Worm (Caenorhabditis elegans) whole organism, L1 larva: ENCODE measurements around the gene sahd-1.

ENCODE experiments used
- C04F5.9 ChIP-seq: sonication (generic microtip); optimal IDR thresholded peaks from 2 replicates; lab custom pipeline; 2016; ENCODE audit warnings: missing genetic modification characterization, missing compliant biosample characterization
- C16A3.4 ChIP-seq: fragments of 150-350 bp; optimal IDR thresholded peaks from 2 replicates; lab custom pipeline; 2014; ENCODE audit warnings: missing biosample characterization, missing genetic modification characterization
- ama-1 ChIP-seq: fragments of 150-350 bp; optimal IDR thresholded peaks from 2 replicates; lab custom pipeline; 2014
- blmp-1 ChIP-seq: fragments of 150-350 bp; optimal IDR thresholded peaks from 2 replicates; lab custom pipeline; 2014; ENCODE audit warnings: missing biosample characterization, missing genetic modification characterization
- ceh-63 ChIP-seq: fragments of 200-800 bp; sonication (Bioruptor generic); optimal IDR thresholded peaks from 2 replicates; lab custom pipeline; 2018; ENCODE audit warnings: mild to moderate bottlenecking, missing genetic modification characterization, missing compliant biosample characterization
- ceh-82 ChIP-seq, 3 experiments: fragments of 150-350 bp in 1 of 3; sonication (generic microtip) in 2 of 3; optimal IDR thresholded peaks; 2 replicates each; lab custom pipeline; 2014 to 2017; ENCODE audit warnings: missing biosample characterization in 3 of 3, missing genetic modification characterization in 3 of 3
- ceh-90 ChIP-seq: sonication (generic microtip); optimal IDR thresholded peaks from 2 replicates; lab custom pipeline; 2016; ENCODE audit warnings: missing genetic modification characterization, missing compliant biosample characterization
- ces-1 ChIP-seq: fragments of 150-350 bp; optimal IDR thresholded peaks from 2 replicates; lab custom pipeline; 2014; ENCODE audit warnings: missing biosample characterization, missing genetic modification reagents, missing genetic modification characterization
- dpl-1 ChIP-seq, 3 experiments: fragments of 150-350 bp in 2 of 3; sonication (generic microtip) in 1 of 3; optimal IDR thresholded peaks; 2 replicates each; lab custom pipeline; 2014 to 2017; ENCODE audit warnings: missing biosample characterization in 3 of 3, missing genetic modification characterization in 3 of 3, missing genetic modification reagents in 3 of 3
- dsc-1 ChIP-seq: sonication (generic microtip); optimal IDR thresholded peaks from 2 replicates; lab custom pipeline; 2016; ENCODE audit warnings: mild to moderate bottlenecking, missing genetic modification characterization, missing compliant biosample characterization
- efl-1 ChIP-seq, 4 experiments: fragments of 150-350 bp; optimal IDR thresholded peaks in 3 of 4; peaks in 1 of 4; 1 replicate in 1 of 4; 2 replicates in 3 of 4; lab custom pipeline; 2014; ENCODE audit warnings: missing biosample characterization in 2 of 4, missing genetic modification characterization in 2 of 4, missing genetic modification reagents in 2 of 4
- efl-3 ChIP-seq: fragments of 200-800 bp; sonication (Bioruptor generic); optimal IDR thresholded peaks from 2 replicates; lab custom pipeline; 2018; ENCODE audit warnings: mild to moderate bottlenecking, missing genetic modification characterization, missing compliant biosample characterization
- egl-27 ChIP-seq, 2 experiments: fragments of 150-350 bp in 1 of 2; sonication (generic microtip); optimal IDR thresholded peaks; 3 replicates each; lab custom pipeline; 2017 to 2018; ENCODE audit warnings: missing biosample characterization in 2 of 2, missing genetic modification characterization in 2 of 2, missing genetic modification reagents in 2 of 2
- elt-3 ChIP-seq, 6 experiments: fragments of 150-350 bp in 1 of 6; sonication (generic microtip); optimal IDR thresholded peaks; 2 replicates each; lab custom pipeline; 2017 to 2018; ENCODE audit warnings: missing biosample characterization in 6 of 6, missing genetic modification characterization in 6 of 6, inconsistent platforms in 1 of 6
- fkh-10 ChIP-seq: sonication (generic microtip); optimal IDR thresholded peaks from 2 replicates; lab custom pipeline; 2017; ENCODE audit warnings: missing biosample characterization, missing genetic modification reagents, missing genetic modification characterization
- fkh-4 ChIP-seq: sonication (generic microtip); optimal IDR thresholded peaks from 2 replicates; lab custom pipeline; 2016; ENCODE audit warnings: missing compliant biosample characterization, missing genetic modification characterization, borderline replicate concordance
- fkh-8 ChIP-seq: sonication (generic microtip); optimal IDR thresholded peaks from 2 replicates; lab custom pipeline; 2016; ENCODE audit warnings: mild to moderate bottlenecking, missing genetic modification characterization, missing compliant biosample characterization
- fos-1 ChIP-seq: fragments of 150-350 bp; optimal IDR thresholded peaks from 2 replicates; lab custom pipeline; 2014; ENCODE audit warnings: missing biosample characterization, missing genetic modification characterization
- irx-1 ChIP-seq: sonication (generic microtip); optimal IDR thresholded peaks from 2 replicates; lab custom pipeline; 2016; ENCODE audit warnings: missing genetic modification characterization, missing compliant biosample characterization
- lin-14 ChIP-seq: fragments of 200-800 bp; sonication (Bioruptor generic); optimal IDR thresholded peaks from 2 replicates; lab custom pipeline; 2018; ENCODE audit warnings: mild to moderate bottlenecking, missing genetic modification characterization, moderate library complexity, missing compliant biosample characterization
- lin-15B ChIP-seq: fragments of 150-350 bp; sonication (generic microtip); optimal IDR thresholded peaks from 3 replicates; lab custom pipeline; 2014; ENCODE audit warnings: missing biosample characterization, missing genetic modification characterization
- lin-39 ChIP-seq: fragments of 150-350 bp; optimal IDR thresholded peaks from 2 replicates; lab custom pipeline; 2014; ENCODE audit warnings: missing biosample characterization, missing genetic modification reagents, missing genetic modification characterization
- lir-3 ChIP-seq: sonication (generic microtip); optimal IDR thresholded peaks from 2 replicates; lab custom pipeline; 2016; ENCODE audit warnings: mild to moderate bottlenecking, missing genetic modification characterization, moderate library complexity, missing compliant biosample characterization; ENCODE audit not compliant: poor library complexity
- mab-9 ChIP-seq: fragments of 200-800 bp; sonication (Bioruptor generic); IDR thresholded peaks from 2 replicates; pipeline ENCODE4 v1.3.6; 2022; ENCODE audit warnings: missing genetic modification reagents, missing genetic modification characterization, missing compliant biosample characterization
- mep-1 ChIP-seq: fragments of 150-350 bp; optimal IDR thresholded peaks from 2 replicates; lab custom pipeline; 2014; ENCODE audit warnings: missing biosample characterization, missing genetic modification characterization
- nhr-20 ChIP-seq: sonication (generic microtip); optimal IDR thresholded peaks from 2 replicates; lab custom pipeline; 2016; ENCODE audit warnings: mild to moderate bottlenecking, missing genetic modification characterization, missing compliant biosample characterization
- nhr-237 ChIP-seq: fragments of 150-350 bp; optimal IDR thresholded peaks from 2 replicates; lab custom pipeline; 2014; ENCODE audit warnings: missing biosample characterization, missing genetic modification characterization
- nhr-47 ChIP-seq: sonication (generic microtip); optimal IDR thresholded peaks from 2 replicates; lab custom pipeline; 2016; ENCODE audit warnings: mild to moderate bottlenecking, missing genetic modification characterization, moderate library complexity, missing compliant biosample characterization
- nhr-71 ChIP-seq: sonication (generic microtip); optimal IDR thresholded peaks from 2 replicates; lab custom pipeline; 2016; ENCODE audit warnings: mild to moderate bottlenecking, missing genetic modification characterization, moderate library complexity, missing compliant biosample characterization
- nhr-76 ChIP-seq: sonication (generic microtip); optimal IDR thresholded peaks from 2 replicates; lab custom pipeline; 2017; ENCODE audit warnings: missing biosample characterization, missing genetic modification characterization
- nhr-77 ChIP-seq: fragments of 150-350 bp; optimal IDR thresholded peaks from 2 replicates; lab custom pipeline; 2014; ENCODE audit warnings: missing biosample characterization, missing genetic modification characterization
- nhr-85 ChIP-seq: sonication (generic microtip); peaks from one replicate; lab custom pipeline; 2016; ENCODE audit warnings: missing genetic modification characterization, inconsistent platforms, missing compliant biosample characterization
- pag-3 ChIP-seq: sonication (generic microtip); optimal IDR thresholded peaks from 2 replicates; lab custom pipeline; 2017; ENCODE audit warnings: missing genetic modification characterization, mild to moderate bottlenecking, missing compliant biosample characterization, antibody characterized with exemption, borderline replicate concordance; ENCODE audit not compliant: insufficient read depth
- pax-3 ChIP-seq: fragments of 200-800 bp; sonication (Bioruptor generic); optimal IDR thresholded peaks from 2 replicates; lab custom pipeline; 2018; ENCODE audit warnings: mild to moderate bottlenecking, missing genetic modification characterization, moderate library complexity, missing compliant biosample characterization
- rnt-1 ChIP-seq: sonication (generic microtip); optimal IDR thresholded peaks from 2 replicates; lab custom pipeline; 2016; ENCODE audit warnings: mild to moderate bottlenecking, missing genetic modification characterization, moderate library complexity, missing compliant biosample characterization
- snpc-4 ChIP-seq: fragments of 150-350 bp; optimal IDR thresholded peaks from 2 replicates; lab custom pipeline; 2014; ENCODE audit warnings: missing biosample characterization, missing genetic modification characterization
- snu-23 ChIP-seq: sonication (generic microtip); optimal IDR thresholded peaks from 2 replicates; lab custom pipeline; 2016; ENCODE audit warnings: missing genetic modification characterization, missing compliant biosample characterization
- swsn-7 ChIP-seq: sonication (generic microtip); optimal IDR thresholded peaks from 2 replicates; lab custom pipeline; 2016; ENCODE audit warnings: missing genetic modification characterization, missing compliant biosample characterization
- tbx-2 ChIP-seq: sonication (generic microtip); optimal IDR thresholded peaks from 2 replicates; lab custom pipeline; 2016; ENCODE audit warnings: missing genetic modification characterization, missing compliant biosample characterization
- unc-130 ChIP-seq: fragments of 150-350 bp; optimal IDR thresholded peaks from 2 replicates; lab custom pipeline; 2017; ENCODE audit warnings: missing biosample characterization, missing genetic modification characterization, inconsistent platforms
- unc-30 ChIP-seq: sonication (generic microtip); optimal IDR thresholded peaks from 2 replicates; lab custom pipeline; 2017; ENCODE audit warnings: missing biosample characterization, missing genetic modification characterization
- unc-62 ChIP-seq: fragments of 150-350 bp; optimal IDR thresholded peaks from 2 replicates; lab custom pipeline; 2014; ENCODE audit warnings: missing biosample characterization, missing genetic modification reagents, missing genetic modification characterization
- unc-86 ChIP-seq: sonication (generic microtip); optimal IDR thresholded peaks from 2 replicates; lab custom pipeline; 2016; ENCODE audit warnings: missing genetic modification characterization, missing compliant biosample characterization
- xbp-1 ChIP-seq: sonication (generic microtip); optimal IDR thresholded peaks from 2 replicates; lab custom pipeline; 2016; ENCODE audit warnings: missing genetic modification characterization, missing compliant biosample characterization
- ztf-11 ChIP-seq, 2 experiments: sonication (generic microtip); optimal IDR thresholded peaks; 2 replicates each; lab custom pipeline; 2016 to 2017; ENCODE audit warnings: missing genetic modification characterization in 2 of 2, missing biosample characterization in 1 of 2, missing compliant biosample characterization in 1 of 2

sahd-1 gene

ce11 chrII:5544145-5544515, 29.4 kb upstream of the sahd-1 start (continued):
- TF ChIP-seq egl-27 (tag; optimal IDR thresholded peaks at IDR 0.05; lab: Kevin White, UChicago): no peak
- TF ChIP-seq ces-1 (GFP tag; lab: Kevin White, UChicago): no peak
- peak; percentile 11 to 47 (median 25) for TF ChIP-seq dpl-1 (GFP tag; optimal IDR thresholded peaks at IDR 0.05; lab: Kevin White, UChicago)
- no peak for TF ChIP-seq tbx-2 (tag; lab: Kevin White, UChicago)
- peak; percentile 70 for TF ChIP-seq lin-39 (tag; lab: Kevin White, UChicago)
- TF ChIP-seq unc-130 (tag; lab: Kevin White, UChicago): no peak
- TF ChIP-seq nhr-47: peak; percentile 53
- TF ChIP-seq elt-3 (tag; optimal IDR thresholded peaks at IDR 0.05; lab: Kevin White, UChicago): no peak
- TF ChIP-seq rnt-1: peak; percentile 91
- TF ChIP-seq nhr-237: no peak
- peak; percentile 27 for TF ChIP-seq xbp-1 (tag; lab: Kevin White, UChicago)
- TF ChIP-seq pag-3 (tag; lab: Kevin White, UChicago): no peak
- no peak for TF ChIP-seq fos-1 (tag; lab: Kevin White, UChicago)
- peak; percentile 78 for TF ChIP-seq nhr-77 (tag; lab: Kevin White, UChicago)
- TF ChIP-seq snu-23 (GFP tag; lab: Kevin White, UChicago): peak; percentile 70
- peak; percentile 98 for TF ChIP-seq snpc-4
- TF ChIP-seq ama-1 (lab: Kevin White, UChicago): peak; percentile 97
- TF ChIP-seq unc-86 (tag; lab: Kevin White, UChicago): no peak
- peak; percentile 33 to 37 for TF ChIP-seq efl-1 (optimal IDR thresholded peaks at IDR 0.05; lab: Kevin White, UChicago)
- TF ChIP-seq efl-1 (GFP tag; optimal IDR thresholded peaks at IDR 0.05 in 1 of 2; lab: Kevin White, UChicago): peak in 1 of 2 experiments; percentile 91
- TF ChIP-seq nhr-76 (tag; lab: Kevin White, UChicago): peak; percentile 9
- TF ChIP-seq nhr-71 (tag; lab: Kevin White, UChicago): peak; percentile 79
- no peak for TF ChIP-seq mab-9 (GFP tag; lab: Robert Waterston, UW)
- no peak for TF ChIP-seq irx-1 (tag; lab: Kevin White, UChicago)
- no peak for TF ChIP-seq unc-30
- no peak for TF ChIP-seq ceh-63 (GFP tag; lab: Kevin White, UChicago)
- no peak for TF ChIP-seq pax-3 (tag; lab: Kevin White, UChicago)
- TF ChIP-seq ceh-90 (tag; lab: Kevin White, UChicago): no peak
- TF ChIP-seq fkh-4 (tag; lab: Kevin White, UChicago): no peak
- TF ChIP-seq fkh-10 (GFP tag; lab: Kevin White, UChicago): no peak
- TF ChIP-seq C04F5.9: peak; percentile 57
- TF ChIP-seq mep-1 (tag; lab: Kevin White, UChicago): no peak
- no peak for TF ChIP-seq lir-3
- TF ChIP-seq fkh-8: no peak
- no peak for TF ChIP-seq ztf-11 (tag; optimal IDR thresholded peaks at IDR 0.05; lab: Kevin White, UChicago)
- peak; percentile 32 for TF ChIP-seq lin-14 (GFP tag; lab: Kevin White, UChicago)
- no peak for TF ChIP-seq efl-3 (GFP tag; lab: Kevin White, UChicago)
- no peak for TF ChIP-seq lin-15B (tag; lab: Kevin White, UChicago)
- TF ChIP-seq nhr-85: peak; percentile 66
- no peak for TF ChIP-seq blmp-1 (tag; lab: Kevin White, UChicago)
- peak in 1 of 3 experiments; percentile 29 for TF ChIP-seq ceh-82 (tag; optimal IDR thresholded peaks at IDR 0.05; lab: Kevin White, UChicago)
- TF ChIP-seq dsc-1 (tag; lab: Kevin White, UChicago): peak; percentile 5
- TF ChIP-seq nhr-20 (tag; lab: Kevin White, UChicago): peak; percentile 77
- peak; percentile 63 for TF ChIP-seq C16A3.4 (tag; lab: Kevin White, UChicago)
- peak; percentile 95 for TF ChIP-seq swsn-7
- no peak for TF ChIP-seq unc-62
